Fruit fly (Drosophila melanogaster) whole organism, embryonic: Measurements from ENCODE around the gene CG32023.

Source experiments
- Awh ChIP-seq: fragments of 200-800 bp; sonication (Bioruptor generic); IDR thresholded peaks from 2 replicates; pipeline ENCODE4, ENCODE4 v1.3.6; 2022; ENCODE audit warnings: missing biosample characterization, missing genetic modification characterization
- BtbVII ChIP-seq: fragments of 200-800 bp; sonication (Bioruptor generic); optimal IDR thresholded peaks from 3 replicates; lab custom pipeline; 2017; ENCODE audit warnings: missing biosample characterization, mild to moderate bottlenecking, missing genetic modification characterization
- CG11247 ChIP-seq: fragments of 200-800 bp; sonication (Bioruptor generic); IDR thresholded peaks from 2 replicates; pipeline ENCODE4 v1.3.6; 2022; ENCODE audit warnings: missing biosample characterization, missing genetic modification characterization
- CG12071 ChIP-seq: fragments of 200-800 bp; sonication (Bioruptor generic); optimal IDR thresholded peaks from 3 replicates; lab custom pipeline; 2018; ENCODE audit warnings: missing biosample characterization, mild to moderate bottlenecking, missing genetic modification characterization
- CG12155 ChIP-seq: fragments of 200-800 bp; sonication (Bioruptor generic); optimal IDR thresholded peaks from 3 replicates; lab custom pipeline; 2016; ENCODE audit warnings: missing biosample characterization, missing genetic modification characterization
- CG12942 ChIP-seq: fragments of 200-800 bp; sonication (Bioruptor generic); optimal IDR thresholded peaks from 3 replicates; lab custom pipeline; 2016; ENCODE audit warnings: missing biosample characterization, missing genetic modification characterization
- CG13624 ChIP-seq: fragments of 200-800 bp; sonication (Bioruptor generic); optimal IDR thresholded peaks from 2 replicates; lab custom pipeline; 2016; ENCODE audit warnings: missing biosample characterization, missing genetic modification characterization
- CG14014 ChIP-seq: fragments of 200-800 bp; sonication (Bioruptor generic); IDR thresholded peaks from 2 replicates; pipeline ENCODE4 v1.3.6; 2022; ENCODE audit warnings: missing biosample characterization, missing genetic modification characterization
- CG14667 ChIP-seq: fragments of 200-800 bp; sonication (Bioruptor generic); IDR thresholded peaks from 2 replicates; pipeline ENCODE4 v1.3.6; 2022; ENCODE audit warnings: missing biosample characterization, missing genetic modification characterization
- CG17912 ChIP-seq: fragments of 200-800 bp; sonication (Bioruptor generic); optimal IDR thresholded peaks from 2 replicates; lab custom pipeline; 2018; ENCODE audit warnings: missing biosample characterization, mild to moderate bottlenecking, missing genetic modification characterization
- CG2678 ChIP-seq: fragments of 200-800 bp; sonication (Bioruptor generic); optimal IDR thresholded peaks from 3 replicates; lab custom pipeline; 2019; ENCODE audit warnings: missing biosample characterization, mild to moderate bottlenecking, missing genetic modification characterization, moderate library complexity
- CG2889 ChIP-seq: fragments of 200-800 bp; sonication (Bioruptor generic); IDR thresholded peaks from 3 replicates; pipeline ENCODE4 v1.3.6; 2022; ENCODE audit warnings: missing biosample characterization, missing genetic modification characterization
- CG31224 ChIP-seq: fragments of 200-800 bp; sonication (Bioruptor generic); IDR thresholded peaks from 2 replicates; pipeline ENCODE4 v1.3.6; 2022; ENCODE audit warnings: missing biosample characterization, missing genetic modification characterization
- CG31365 ChIP-seq: fragments of 200-800 bp; sonication (Bioruptor generic); optimal IDR thresholded peaks from 2 replicates; lab custom pipeline; 2018; ENCODE audit warnings: missing biosample characterization, mild to moderate bottlenecking, missing genetic modification characterization
- CG34376 ChIP-seq: fragments of 200-800 bp; sonication (Bioruptor generic); optimal IDR thresholded peaks from 2 replicates; lab custom pipeline; 2018; ENCODE audit warnings: missing biosample characterization, mild to moderate bottlenecking, missing genetic modification characterization
- CG7357 ChIP-seq: fragments of 200-800 bp; sonication (Bioruptor generic); IDR thresholded peaks from 3 replicates; pipeline ENCODE4 v1.3.6; 2022; ENCODE audit warnings: missing biosample characterization, missing genetic modification characterization
- CG8359 ChIP-seq: fragments of 200-800 bp; sonication (Bioruptor generic); optimal IDR thresholded peaks from 2 replicates; lab custom pipeline; 2017; ENCODE audit warnings: missing biosample characterization, mild to moderate bottlenecking, missing genetic modification characterization, borderline replicate concordance
- CG8388 ChIP-seq: fragments of 200-800 bp; sonication (Bioruptor generic); optimal IDR thresholded peaks from 2 replicates; lab custom pipeline; 2019; ENCODE audit warnings: missing biosample characterization, mild to moderate bottlenecking, missing genetic modification characterization, moderate library complexity
- CG9727 ChIP-seq: fragments of 200-800 bp; sonication (Bioruptor generic); optimal IDR thresholded peaks from 3 replicates; lab custom pipeline; 2017; ENCODE audit warnings: missing biosample characterization, mild to moderate bottlenecking, missing genetic modification characterization
- CG9932 ChIP-seq: fragments of 200-800 bp; sonication (Bioruptor generic); IDR thresholded peaks from 2 replicates; pipeline ENCODE4 v1.3.6; 2022; ENCODE audit warnings: missing biosample characterization, missing genetic modification characterization
- CHES-1-like ChIP-seq: fragments of 200-800 bp; sonication (Bioruptor generic); optimal IDR thresholded peaks from 2 replicates; lab custom pipeline; 2016; ENCODE audit warnings: missing biosample characterization, missing genetic modification characterization
- E2f2 ChIP-seq: fragments of 200-800 bp; sonication (Bioruptor generic); IDR thresholded peaks from 2 replicates; pipeline ENCODE4 v1.3.6; 2022; ENCODE audit warnings: missing biosample characterization, missing genetic modification characterization
- Elba2 ChIP-seq: fragments of 200-800 bp; sonication (Bioruptor generic); optimal IDR thresholded peaks from 3 replicates; lab custom pipeline; 2016; ENCODE audit warnings: missing biosample characterization, missing genetic modification characterization
- Fer3 ChIP-seq: fragments of 200-800 bp; sonication (Bioruptor generic); optimal IDR thresholded peaks from 2 replicates; lab custom pipeline; 2018; ENCODE audit warnings: missing biosample characterization, mild to moderate bottlenecking, missing genetic modification characterization, moderate library complexity
- HLH54F ChIP-seq: fragments of 200-800 bp; sonication (Bioruptor generic); optimal IDR thresholded peaks from 3 replicates; lab custom pipeline; 2016; ENCODE audit warnings: missing biosample characterization, missing genetic modification characterization
- Hmx ChIP-seq: fragments of 200-800 bp; sonication (Bioruptor generic); optimal IDR thresholded peaks from 2 replicates; lab custom pipeline; 2016; ENCODE audit warnings: missing biosample characterization, missing genetic modification characterization
- Lim3 ChIP-seq: fragments of 200-800 bp; sonication (Bioruptor generic); IDR thresholded peaks from 2 replicates; pipeline ENCODE4 v1.3.6; 2022; ENCODE audit warnings: missing biosample characterization, missing genetic modification characterization
- Max ChIP-seq: fragments of 200-800 bp; sonication (Bioruptor generic); optimal IDR thresholded peaks from 2 replicates; lab custom pipeline; 2016; ENCODE audit warnings: missing biosample characterization, mild to moderate bottlenecking, missing genetic modification characterization
- Med ChIP-seq: fragments of 200-800 bp; sonication (Bioruptor generic); peaks from one replicate; lab custom pipeline; 2016; ENCODE audit warnings: missing biosample characterization, missing genetic modification characterization, mild to moderate bottlenecking, inconsistent platforms, moderate library complexity
- Oaz ChIP-seq: fragments of 200-800 bp; sonication (Bioruptor generic); IDR thresholded peaks from 2 replicates; pipeline ENCODE4 v1.3.6; 2022; ENCODE audit warnings: missing biosample characterization, missing genetic modification characterization
- Ptx1 ChIP-seq: fragments of 200-800 bp; sonication (Bioruptor generic); IDR thresholded peaks from 2 replicates; pipeline ENCODE4 v1.3.6; 2022; ENCODE audit warnings: missing biosample characterization, missing genetic modification characterization
- Stat92E ChIP-seq, 3 experiments: fragments of >200 bp in 2 of 3; fragments of 200-800 bp in 1 of 3; sonication (Bioruptor generic) in 1 of 3; optimal IDR thresholded peaks; 2 replicates each; lab custom pipeline; 2017 to 2019; ENCODE audit warnings: missing biosample characterization in 3 of 3, missing genetic modification characterization in 3 of 3, mild to moderate bottlenecking in 1 of 3, moderate library complexity in 1 of 3
- Tbp ChIP-seq: fragments of >200 bp; optimal IDR thresholded peaks from 2 replicates; lab custom pipeline; 2018; ENCODE audit warnings: missing biosample characterization, missing genetic modification characterization
- ap ChIP-seq: fragments of 200-800 bp; sonication (Bioruptor generic); IDR thresholded peaks from 2 replicates; pipeline ENCODE4 v1.3.6; 2022; ENCODE audit warnings: missing biosample characterization, missing genetic modification characterization
- danr ChIP-seq: fragments of 200-800 bp; sonication (Bioruptor generic); IDR thresholded peaks from 2 replicates; pipeline ENCODE4 v1.3.6; 2022; ENCODE audit warnings: missing biosample characterization, missing genetic modification characterization
- dm ChIP-seq: fragments of 200-800 bp; sonication (Bioruptor generic); optimal IDR thresholded peaks from 3 replicates; lab custom pipeline; 2016; ENCODE audit warnings: missing biosample characterization, missing genetic modification characterization
- dmrt99B ChIP-seq: fragments of 200-800 bp; sonication (Bioruptor generic); optimal IDR thresholded peaks from 2 replicates; lab custom pipeline; 2018; ENCODE audit warnings: missing biosample characterization, mild to moderate bottlenecking, missing genetic modification characterization, moderate library complexity
- fd3F ChIP-seq: fragments of 200-800 bp; sonication (Bioruptor generic); optimal IDR thresholded peaks from 2 replicates; lab custom pipeline; 2018; ENCODE audit warnings: missing biosample characterization, mild to moderate bottlenecking, missing genetic modification characterization, moderate library complexity
- fd64A ChIP-seq: fragments of 200-800 bp; sonication (Bioruptor generic); optimal IDR thresholded peaks from 3 replicates; lab custom pipeline; 2018; ENCODE audit warnings: missing biosample characterization, mild to moderate bottlenecking, missing genetic modification characterization
- h ChIP-seq: fragments of >200 bp; optimal IDR thresholded peaks from 2 replicates; lab custom pipeline; 2017
- kay ChIP-seq: fragments of 200-800 bp; sonication (Bioruptor generic); optimal IDR thresholded peaks from 2 replicates; lab custom pipeline; 2016; ENCODE audit warnings: missing biosample characterization, missing genetic modification characterization
- lola ChIP-seq, 3 experiments: fragments of >200 bp in 2 of 3; fragments of 200-800 bp in 1 of 3; sonication (Bioruptor generic) in 1 of 3; optimal IDR thresholded peaks; 2 replicates each; lab custom pipeline; 2017 to 2019; ENCODE audit warnings: missing biosample characterization in 3 of 3, missing genetic modification characterization in 3 of 3, mild to moderate bottlenecking in 1 of 3, moderate library complexity in 1 of 3
- oc ChIP-seq: fragments of 200-800 bp; sonication (Bioruptor generic); optimal IDR thresholded peaks from 2 replicates; lab custom pipeline; 2018; ENCODE audit warnings: missing biosample characterization, mild to moderate bottlenecking, missing genetic modification characterization, moderate library complexity
- peb ChIP-seq: fragments of 200-800 bp; sonication (Bioruptor generic); IDR thresholded peaks from 2 replicates; pipeline ENCODE4 v1.3.6; 2022; ENCODE audit warnings: missing biosample characterization, missing genetic modification characterization
- pita ChIP-seq: fragments of 200-800 bp; sonication (Bioruptor generic); optimal IDR thresholded peaks from 2 replicates; lab custom pipeline; 2017; ENCODE audit warnings: missing biosample characterization, mild to moderate bottlenecking, missing genetic modification characterization
- prd ChIP-seq, 3 experiments: fragments of >200 bp in 2 of 3; fragments of 200-800 bp in 1 of 3; sonication (Bioruptor generic) in 1 of 3; optimal IDR thresholded peaks in 2 of 3; IDR thresholded peaks in 1 of 3; 2 replicates in 2 of 3; 3 replicates in 1 of 3; pipeline versions ENCODE4 v1.3.6 to Lab custom; 2017 to 2022; ENCODE audit warnings: missing biosample characterization in 1 of 3, missing genetic modification characterization in 1 of 3
- seq ChIP-seq: fragments of 200-800 bp; sonication (Bioruptor generic); IDR thresholded peaks from 2 replicates; pipeline ENCODE4 v1.3.6; 2022; ENCODE audit warnings: missing biosample characterization, missing genetic modification characterization
- sob ChIP-seq: fragments of 200-800 bp; sonication (Bioruptor generic); IDR thresholded peaks from 2 replicates; pipeline ENCODE4 v1.3.6; 2022; ENCODE audit warnings: missing biosample characterization, missing genetic modification characterization
- sr ChIP-seq: fragments of 200-800 bp; sonication (Bioruptor generic); IDR thresholded peaks from 3 replicates; pipeline ENCODE4 v1.3.6; 2022; ENCODE audit warnings: missing biosample characterization, missing genetic modification characterization
- tgo ChIP-seq: fragments of 200-800 bp; sonication (Bioruptor generic); IDR thresholded peaks from 3 replicates; pipeline ENCODE4 v1.3.6; 2022; ENCODE audit warnings: missing biosample characterization, missing genetic modification characterization
- tna ChIP-seq: fragments of 200-800 bp; sonication (Bioruptor generic); IDR thresholded peaks from 2 replicates; pipeline ENCODE4 v1.3.6; 2022; ENCODE audit warnings: missing biosample characterization, missing genetic modification characterization; ENCODE audit not compliant: partially characterized antibody
- usp ChIP-seq: fragments of >200 bp; optimal IDR thresholded peaks from 2 replicates; lab custom pipeline; 2017; ENCODE audit warnings: missing biosample characterization, missing genetic modification characterization

The CG32023 gene

dm6 chr3L:8834886-8835285 is 30.9 kb upstream of the CG32023 start (continued):
- TF ChIP-seq Lim3 (no peak), kay (no peak), h (lab: Kevin White, UChicago) (no peak), CG7357 (0 out of 3 replicates have a peak, but pooled peaks have one; percentile 10), Ptx1 (GFP tag; lab: Robert Waterston, UW) (no peak), Fer3 (tag; lab: Kevin White, UChicago) (no peak), CG31224 (GFP tag; lab: Robert Waterston, UW) (no peak), CG2678 (peak; percentile 41), prd (optimal IDR thresholded peaks at IDR 0.05; lab: Kevin White, UChicago) (no peak), prd (GFP tag; IDR thresholded peaks at IDR 0.05; lab: Robert Waterston, UW) (no peak), fd3F (GFP tag; lab: Kevin White, UChicago) (no peak), CG9932 (GFP tag; lab: Robert Waterston, UW) (no peak), Hmx (no peak), CG12155 (no peak), Tbp (no peak), Elba2 (GFP tag; lab: Kevin White, UChicago) (no peak), sob (no peak), tgo (GFP tag; lab: Robert Waterston, UW) (no peak), CG12071 (GFP tag; lab: Kevin White, UChicago) (peak; percentile 73), CG2889 (GFP tag; lab: Robert Waterston, UW) (no peak), lola (GFP tag; optimal IDR thresholded peaks at IDR 0.05; lab: Kevin White, UChicago) (peak in 1 of 3 experiments; percentile 14), E2f2 (peak; percentile 28; the same call in 1 of the 2 replicates), tna (GFP tag; lab: Robert Waterston, UW) (no peak), CG14667 (GFP tag; lab: Robert Waterston, UW) (no peak), CG34376 (no peak), peb (peak; percentile 36; the same call in 1 of the 2 replicates), CHES-1-like (GFP tag; lab: Kevin White, UChicago) (no peak), BtbVII (GFP tag; lab: Kevin White, UChicago) (peak; percentile 23), sr (GFP tag; lab: Robert Waterston, UW) (no peak), pita (no peak), CG31365 (tag; lab: Kevin White, UChicago) (peak; percentile 16), HLH54F (no peak), seq (no peak), CG12942 (GFP tag; lab: Kevin White, UChicago) (no peak), fd64A (GFP tag; lab: Kevin White, UChicago) (peak; percentile 52), CG8359 (GFP tag; lab: Kevin White, UChicago) (peak; percentile 41), dmrt99B (tag; lab: Kevin White, UChicago) (no peak), dm (GFP tag; lab: Kevin White, UChicago) (no peak), CG11247 (GFP tag; lab: Robert Waterston, UW) (no peak), Max (no peak), CG9727 (GFP tag; lab: Kevin White, UChicago) (peak; percentile 45), Oaz (GFP tag; lab: Robert Waterston, UW) (no peak), CG17912 (peak; percentile 33), oc (no peak), CG8388 (GFP tag; lab: Kevin White, UChicago) (no peak), Stat92E (GFP tag; optimal IDR thresholded peaks at IDR 0.05; lab: Kevin White, UChicago) (no peak), danr (no peak), ap (GFP tag; lab: Robert Waterston, UW) (no peak), CG13624 (GFP tag; lab: Kevin White, UChicago) (no peak), CG14014 (no peak), usp (GFP tag; lab: Kevin White, UChicago) (no peak), Awh (GFP tag; lab: Robert Waterston, UW) (no peak), Med (GFP tag; lab: Kevin White, UChicago) (peak; percentile 75)
